Worm (Caenorhabditis elegans) whole organism, L4 larva: ENCODE results near the gene Y40B10A.5.

Source experiments
- ceh-20 ChIP-seq: fragments of 200-800 bp; sonication (Bioruptor generic); IDR thresholded peaks from 2 replicates; pipeline ENCODE4 v1.3.6; 2022; ENCODE audit warnings: missing genetic modification reagents, missing genetic modification characterization, missing compliant biosample characterization
- cey-2 ChIP-seq: sonication (generic microtip); optimal IDR thresholded peaks from 3 replicates; lab custom pipeline; 2017; ENCODE audit warnings: missing genetic modification characterization, mild to moderate bottlenecking, missing compliant biosample characterization, antibody characterized with exemption, borderline replicate concordance; ENCODE audit not compliant: insufficient read depth
- hlh-30 ChIP-seq: sonication (generic microtip); optimal IDR thresholded peaks from 2 replicates; lab custom pipeline; 2017; ENCODE audit warnings: antibody characterized with exemption, mild to moderate bottlenecking, missing genetic modification characterization, missing compliant biosample characterization; ENCODE audit not compliant: insufficient read depth
- lin-13 ChIP-seq: fragments of 150-350 bp; optimal IDR thresholded peaks from 2 replicates; lab custom pipeline; 2014; ENCODE audit warnings: missing biosample characterization, missing genetic modification reagents, missing genetic modification characterization
- pha-4 ChIP-seq, 2 experiments: fragments of 150-350 bp in 1 of 2; fragments of 200-800 bp in 1 of 2; sonication (Bioruptor generic) in 1 of 2; IDR thresholded peaks in 1 of 2; optimal IDR thresholded peaks in 1 of 2; 2 replicates each; pipeline versions ENCODE4 v1.3.6 to Lab custom; 2014 to 2022; ENCODE audit warnings: missing genetic modification characterization in 2 of 2, missing genetic modification reagents in 2 of 2, missing biosample characterization in 1 of 2, missing compliant biosample characterization in 1 of 2
- set-16 ChIP-seq: fragments of 200-800 bp; sonication (Bioruptor generic); IDR thresholded peaks from 2 replicates; pipeline ENCODE4 v1.3.6; 2022; ENCODE audit warnings: missing genetic modification reagents, missing genetic modification characterization, missing compliant biosample characterization

DNA sequence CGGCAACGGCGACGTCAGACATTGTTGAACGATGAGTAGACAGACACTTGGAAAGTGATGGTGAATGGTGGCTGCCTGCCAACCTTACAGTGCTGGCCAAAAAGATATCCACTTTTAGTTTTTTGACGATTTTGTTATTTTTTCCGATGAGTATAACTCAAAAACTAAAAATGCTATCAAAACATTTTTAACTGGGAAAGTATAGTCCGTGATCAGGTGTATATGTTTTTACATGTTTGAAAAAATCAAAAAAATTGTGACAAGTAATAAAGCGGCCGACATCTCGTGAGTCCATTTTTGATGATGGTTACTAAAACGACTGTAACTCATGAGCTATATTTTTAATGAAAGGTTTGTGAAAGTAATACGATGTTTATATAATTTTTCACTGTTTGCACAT, 14.4 kb downstream of the Y40B10A.5 start, which contains the start of gene hil-6:
- TF ChIP-seq lin-13 (GFP tag; lab: Kevin White, UChicago) (no peak), set-16 (GFP tag; lab: Robert Waterston, UW) (no peak), hlh-30 (tag; lab: Kevin White, UChicago) (no peak), pha-4 (GFP tag; IDR thresholded peaks at IDR 0.05; lab: Robert Waterston, UW) (no peak), pha-4 (tag; optimal IDR thresholded peaks at IDR 0.05; lab: Kevin White, UChicago) (no peak), cey-2 (tag; lab: Kevin White, UChicago) (no peak), ceh-20 (GFP tag; lab: Robert Waterston, UW) (no peak)
